Worm (Caenorhabditis elegans) whole organism, young adult: Measurements from ENCODE around the gene sup-9.

Source experiments
- D2030.7 ChIP-seq: fragments of 200-800 bp; sonication (Bioruptor generic); IDR thresholded peaks from 2 replicates; pipeline ENCODE4 v1.3.6; 2022; ENCODE audit warnings: missing genetic modification reagents, missing genetic modification characterization, missing compliant biosample characterization
- F33H1.4 ChIP-seq: fragments of 200-800 bp; sonication (Bioruptor generic); IDR thresholded peaks from 2 replicates; pipeline ENCODE4 v1.3.6; 2022; ENCODE audit warnings: missing genetic modification reagents, missing genetic modification characterization, missing compliant biosample characterization
- F37B4.10 ChIP-seq: fragments of 200-800 bp; sonication (Bioruptor generic); IDR thresholded peaks from 2 replicates; pipeline ENCODE4 v1.3.6; 2022; ENCODE audit warnings: missing genetic modification characterization, missing compliant biosample characterization
- F39B2.1 ChIP-seq: fragments of 200-800 bp; sonication (Bioruptor generic); IDR thresholded peaks from 2 replicates; pipeline ENCODE4 v1.3.6; 2022; ENCODE audit warnings: missing genetic modification reagents, missing genetic modification characterization, missing compliant biosample characterization
- F57C9.4 ChIP-seq: sonication (generic microtip); optimal IDR thresholded peaks from 2 replicates; lab custom pipeline; 2017; ENCODE audit warnings: mild to moderate bottlenecking, missing genetic modification characterization, missing compliant biosample characterization
- ZK185.1 ChIP-seq: sonication (generic microtip); optimal IDR thresholded peaks from 2 replicates; lab custom pipeline; 2016; ENCODE audit warnings: mild to moderate bottlenecking, missing genetic modification characterization, missing compliant biosample characterization; ENCODE audit not compliant: poor library complexity, severe bottlenecking
- ama-1 ChIP-seq, 3 experiments: fragments of 150-350 bp in 1 of 3; sonication (generic microtip) in 2 of 3; optimal IDR thresholded peaks; 2 replicates each; lab custom pipeline; 2014 to 2018; ENCODE audit warnings: missing biosample characterization in 2 of 3, missing genetic modification characterization in 2 of 3, missing genetic modification reagents in 2 of 3
- cebp-1 ChIP-seq, 2 experiments: fragments of 200-800 bp in 1 of 2; sonication (Bioruptor generic) in 1 of 2; sonication (generic microtip) in 1 of 2; IDR thresholded peaks in 1 of 2; optimal IDR thresholded peaks in 1 of 2; 2 replicates each; pipeline versions ENCODE4 v1.3.6 to Lab custom; 2017 to 2022; ENCODE audit warnings: missing compliant biosample characterization in 2 of 2, missing genetic modification characterization in 2 of 2, mild to moderate bottlenecking in 1 of 2, missing genetic modification reagents in 1 of 2, moderate library complexity in 1 of 2
- cebp-2 ChIP-seq: fragments of 200-800 bp; sonication (Bioruptor generic); IDR thresholded peaks from 2 replicates; pipeline ENCODE4 v1.3.6; 2022; ENCODE audit warnings: missing genetic modification characterization, missing compliant biosample characterization
- ceh-27 ChIP-seq: fragments of 200-800 bp; sonication (Bioruptor generic); optimal IDR thresholded peaks from 2 replicates; lab custom pipeline; 2018; ENCODE audit warnings: mild to moderate bottlenecking, missing genetic modification characterization, moderate library complexity, missing compliant biosample characterization
- gei-17 ChIP-seq: fragments of 200-800 bp; sonication (Bioruptor generic); optimal IDR thresholded peaks from 2 replicates; lab custom pipeline; 2018; ENCODE audit warnings: mild to moderate bottlenecking, missing genetic modification characterization, missing compliant biosample characterization
- hlh-12 ChIP-seq: sonication (generic microtip); optimal IDR thresholded peaks from 2 replicates; lab custom pipeline; 2016; ENCODE audit warnings: missing genetic modification characterization, missing compliant biosample characterization
- hmg-1.2 ChIP-seq: fragments of 200-800 bp; sonication (Bioruptor generic); IDR thresholded peaks from 2 replicates; pipeline ENCODE4 v1.3.6; 2022; ENCODE audit warnings: missing genetic modification reagents, missing genetic modification characterization, missing compliant biosample characterization
- hsf-1 ChIP-seq: fragments of 200-800 bp; sonication (Bioruptor generic); IDR thresholded peaks from 2 replicates; pipeline ENCODE4 v1.3.6; 2022; ENCODE audit warnings: missing genetic modification reagents, missing genetic modification characterization, missing compliant biosample characterization
- lag-1 ChIP-seq: fragments of 200-800 bp; sonication (Bioruptor generic); IDR thresholded peaks from 2 replicates; pipeline ENCODE4 v1.3.6; 2022; ENCODE audit warnings: missing genetic modification reagents, missing genetic modification characterization, missing compliant biosample characterization
- lin-26 ChIP-seq: fragments of 200-800 bp; sonication (Bioruptor generic); IDR thresholded peaks from 2 replicates; pipeline ENCODE4 v1.3.6; 2022; ENCODE audit warnings: missing genetic modification reagents, missing genetic modification characterization, missing compliant biosample characterization
- madf-3 ChIP-seq: fragments of 200-800 bp; sonication (Bioruptor generic); IDR thresholded peaks from 2 replicates; pipeline ENCODE4 v1.3.6; 2022; ENCODE audit warnings: missing genetic modification reagents, missing genetic modification characterization, missing compliant biosample characterization
- madf-6 ChIP-seq: fragments of 200-800 bp; sonication (Bioruptor generic); IDR thresholded peaks from 2 replicates; pipeline ENCODE4 v1.3.6; 2022; ENCODE audit warnings: missing genetic modification reagents, missing genetic modification characterization, missing compliant biosample characterization
- mel-28 ChIP-seq: sonication (generic microtip); optimal IDR thresholded peaks from 2 replicates; lab custom pipeline; 2016; ENCODE audit warnings: borderline replicate concordance, mild to moderate bottlenecking, missing genetic modification characterization, missing compliant biosample characterization
- mes-4 ChIP-seq: sonication (generic microtip); optimal IDR thresholded peaks from 2 replicates; lab custom pipeline; 2016; ENCODE audit warnings: missing genotype, missing genetic modification characterization, missing compliant biosample characterization
- nfyb-1 ChIP-seq: fragments of 200-800 bp; sonication (Bioruptor generic); IDR thresholded peaks from 2 replicates; pipeline ENCODE4 v1.3.6; 2022; ENCODE audit warnings: missing genetic modification reagents, missing genetic modification characterization, missing compliant biosample characterization
- nhr-179 ChIP-seq: sonication (generic microtip); optimal IDR thresholded peaks from 2 replicates; lab custom pipeline; 2016; ENCODE audit warnings: mild to moderate bottlenecking, missing genetic modification characterization, missing compliant biosample characterization
- nhr-80 ChIP-seq: sonication (generic microtip); optimal IDR thresholded peaks from 2 replicates; lab custom pipeline; 2016; ENCODE audit warnings: missing genetic modification characterization, missing compliant biosample characterization
- pbrm-1 ChIP-seq: fragments of 200-800 bp; sonication (Bioruptor generic); IDR thresholded peaks from 2 replicates; pipeline ENCODE4 v1.3.6; 2022; ENCODE audit warnings: missing genetic modification reagents, missing genetic modification characterization, missing compliant biosample characterization
- rec-8 ChIP-seq, 2 experiments: sonication (generic microtip); optimal IDR thresholded peaks; 2 replicates each; lab custom pipeline; 2016; ENCODE audit warnings: mild to moderate bottlenecking in 2 of 2, missing genetic modification characterization in 2 of 2, missing genetic modification reagents in 2 of 2, missing genotype in 2 of 2, missing biosample characterization in 1 of 2, missing compliant biosample characterization in 1 of 2, moderate library complexity in 1 of 2
- rpc-1 ChIP-seq, 2 experiments: fragments of 150-350 bp in 1 of 2; sonication (generic microtip) in 1 of 2; optimal IDR thresholded peaks; 2 replicates each; lab custom pipeline; 2014 to 2018; ENCODE audit warnings: missing biosample characterization in 1 of 2, missing genetic modification characterization in 1 of 2, missing genetic modification reagents in 1 of 2, missing genotype in 1 of 2
- snpc-4 ChIP-seq, 5 experiments: fragments of 150-350 bp in 1 of 5; sonication (generic microtip) in 4 of 5; optimal IDR thresholded peaks; 2 replicates each; lab custom pipeline; 2014 to 2018; ENCODE audit warnings: missing genetic modification characterization in 5 of 5, missing biosample characterization in 3 of 5, antibody characterized with exemption in 2 of 5, mild to moderate bottlenecking in 2 of 5, missing compliant biosample characterization in 2 of 5, missing genotype in 2 of 5, moderate library complexity in 2 of 5, missing genetic modification reagents in 1 of 5
- tbp1 ChIP-seq: fragments of 200-800 bp; sonication (Bioruptor generic); optimal IDR thresholded peaks from 2 replicates; lab custom pipeline; 2018; ENCODE audit warnings: mild to moderate bottlenecking, missing genetic modification characterization, missing compliant biosample characterization
- tbx-9 ChIP-seq: sonication (generic microtip); optimal IDR thresholded peaks from 2 replicates; lab custom pipeline; 2016; ENCODE audit warnings: borderline replicate concordance, missing genetic modification characterization, inconsistent platforms, missing compliant biosample characterization
- zfh-2 ChIP-seq: fragments of 200-800 bp; sonication (Bioruptor generic); conservative IDR thresholded peaks from 2 replicates; pipeline ENCODE4 v1.3.6; 2022; ENCODE audit warnings: missing genetic modification reagents, missing genetic modification characterization, missing compliant biosample characterization
- zim-3 ChIP-seq: sonication (generic microtip); optimal IDR thresholded peaks from 2 replicates; lab custom pipeline; 2017; ENCODE audit warnings: mild to moderate bottlenecking, missing genetic modification characterization, moderate library complexity, missing compliant biosample characterization
- ztf-25 ChIP-seq: fragments of 200-800 bp; sonication (Bioruptor generic); IDR thresholded peaks from 2 replicates; pipeline ENCODE4 v1.3.6; 2022; ENCODE audit warnings: missing genetic modification reagents, missing genetic modification characterization, missing compliant biosample characterization

sup-9 gene

ce11 chrII:2735644-2736043 is 48.8 kb upstream of the sup-9 start (continued):
- TF ChIP-seq cebp-2 (GFP tag; lab: Robert Waterston, UW) (peak; percentile 61; the same call in 1 of the 2 replicates), lag-1 (GFP tag; lab: Robert Waterston, UW) (no peak), nfyb-1 (GFP tag; lab: Robert Waterston, UW) (peak; percentile 68; the same call in 1 of the 2 replicates), zim-3 (tag; lab: Kevin White, UChicago) (no peak), lin-26 (GFP tag; lab: Robert Waterston, UW) (peak; percentile 76), rpc-1 (optimal IDR thresholded peaks at IDR 0.05; lab: Kevin White, UChicago) (peak; percentile 50), rpc-1 (tag; optimal IDR thresholded peaks at IDR 0.05; lab: Kevin White, UChicago) (peak; percentile 75), F39B2.1 (GFP tag; lab: Robert Waterston, UW) (no peak), zfh-2 (peak; percentile 43), hmg-1.2 (peak; percentile 55), tbp1 (GFP tag; lab: Kevin White, UChicago) (peak; percentile 86), snpc-4 (GFP tag; optimal IDR thresholded peaks at IDR 0.05; lab: Kevin White, UChicago) (no peak), snpc-4 (tag; optimal IDR thresholded peaks at IDR 0.05; lab: Kevin White, UChicago) (peak in 2 of 4 experiments; percentile 2 to 20), pbrm-1 (GFP tag; lab: Robert Waterston, UW) (peak; percentile 35; the same call in 1 of the 2 replicates), ztf-25 (peak; percentile 62; the same call in 1 of the 2 replicates), madf-6 (GFP tag; lab: Robert Waterston, UW) (peak; percentile 53; the same call in 1 of the 2 replicates), mel-28 (tag; lab: Kevin White, UChicago) (no peak), rec-8 (tag; optimal IDR thresholded peaks at IDR 0.05; lab: Kevin White, UChicago) (no peak)

DNA sequence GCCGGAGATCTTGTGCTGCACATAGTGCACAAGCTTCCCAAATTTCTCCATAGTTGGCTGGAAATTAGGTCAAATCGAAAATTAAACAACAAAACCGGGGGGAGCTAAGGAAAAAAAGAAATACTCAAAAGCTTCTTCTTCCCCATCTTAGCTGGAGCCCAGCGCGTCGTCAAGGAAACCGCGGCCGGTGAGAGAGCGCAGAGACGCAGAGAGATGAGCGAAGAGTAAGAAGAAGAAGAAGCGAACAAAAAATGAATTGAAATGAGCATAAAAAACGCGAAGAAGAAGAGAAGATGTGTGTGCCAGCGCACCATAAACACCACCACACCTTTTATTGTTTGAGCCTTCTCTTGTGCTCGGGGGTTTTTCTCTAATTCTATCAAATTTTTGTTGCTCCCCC is 48.4 kb upstream of the sup-9 start, which contains the start of gene wdr-31:
wdr-31 (minus strand) TSS at position 101 of the 400 bp plus-strand sequence.
- TF ChIP-seq F37B4.10 (GFP tag; lab: Robert Waterston, UW) (no peak), hlh-12 (no peak), ceh-27 (GFP tag; lab: Kevin White, UChicago) (no peak), snpc-4 (GFP tag; optimal IDR thresholded peaks at IDR 0.05; lab: Kevin White, UChicago) (no peak), snpc-4 (tag; optimal IDR thresholded peaks at IDR 0.05; lab: Kevin White, UChicago) (no peak), tbx-9 (tag; lab: Kevin White, UChicago) (no peak), ama-1 (optimal IDR thresholded peaks at IDR 0.05; lab: Kevin White, UChicago) (no peak), ama-1 (GFP tag; optimal IDR thresholded peaks at IDR 0.05; lab: Kevin White, UChicago) (no peak), D2030.7 (GFP tag; lab: Robert Waterston, UW) (no peak), hsf-1 (no peak), cebp-2 (GFP tag; lab: Robert Waterston, UW) (no peak), F33H1.4 (no peak), mes-4 (tag; lab: Kevin White, UChicago) (no peak), ZK185.1 (no peak), nhr-179 (tag; lab: Kevin White, UChicago) (no peak), gei-17 (GFP tag; lab: Kevin White, UChicago) (no peak), F57C9.4 (no peak), nhr-80 (tag; lab: Kevin White, UChicago) (no peak)

- TF ChIP-seq cebp-1 (GFP tag; IDR thresholded peaks at IDR 0.05; lab: Robert Waterston, UW), result no peak
- peak; percentile 10 for TF ChIP-seq cebp-1 (tag; optimal IDR thresholded peaks at IDR 0.05; lab: Kevin White, UChicago)
- peak; percentile 39; the same call in 1 of the 2 replicates for TF ChIP-seq zfh-2
- TF ChIP-seq madf-3 (GFP tag; lab: Robert Waterston, UW), result 0 out of 2 replicates have a peak, but pooled peaks have one; percentile 23
- no peak for TF ChIP-seq zim-3 (tag; lab: Kevin White, UChicago)
- no peak for TF ChIP-seq hlh-12
- TF ChIP-seq hmg-1.2, result peak; percentile 61; the same call in 1 of the 2 replicates
- TF ChIP-seq cebp-2 (GFP tag; lab: Robert Waterston, UW), result 0 out of 2 replicates have a peak, but pooled peaks have one; percentile 12
- TF ChIP-seq, all 124 proteins: peak for 5
These were observed 47.9 kb upstream of the sup-9 start for ce11 chrII:2734735-2735134.
